Fruit fly (Drosophila melanogaster): ENCODE measurements around the gene CG33658.

Gene CG33658

DNA sequence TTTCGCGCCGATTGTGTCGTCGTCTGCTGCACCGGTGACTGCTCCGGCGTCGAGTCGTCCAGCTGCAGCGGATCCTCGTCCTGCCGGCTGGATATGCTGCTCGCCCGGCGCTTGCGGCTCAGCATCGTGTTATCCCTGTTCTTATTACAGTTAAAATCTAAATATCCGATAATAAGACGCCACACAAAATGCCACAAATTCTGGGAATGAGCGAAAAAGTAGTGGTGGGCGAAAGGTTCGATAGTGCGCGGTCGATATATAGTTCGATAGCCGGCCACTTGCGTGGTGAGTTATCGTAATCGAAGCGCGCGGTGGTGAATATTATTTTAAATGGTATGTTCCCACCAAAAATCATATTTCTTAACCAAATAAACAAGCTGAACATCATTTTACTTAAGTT, 35.9 kb downstream of the CG33658 start, which contains the start of gene polybromo (continued):
- TF ChIP-seq CG13287 (GFP tag; IDR thresholded peaks at IDR 0.05; ENCODE audit: partially characterized antibody) (peak; percentile 93), CG3407 (GFP tag; optimal IDR thresholded peaks at IDR 0.05) (no peak), pzg (GFP tag; optimal IDR thresholded peaks at IDR 0.05) (peak; percentile 80), CG34224 (GFP tag; IDR thresholded peaks at IDR 0.05; ENCODE audit: partially characterized antibody) (peak; percentile 89), Fer1 (GFP tag; optimal IDR thresholded peaks at IDR 0.05) (peak; percentile 13), CG9797 (GFP tag; optimal IDR thresholded peaks at IDR 0.05) (peak; percentile 41), CG7963 (GFP tag; IDR thresholded peaks at IDR 0.05; ENCODE audit: partially characterized antibody) (peak; percentile 75), BEAF-32 (GFP tag; optimal IDR thresholded peaks at IDR 0.05) (peak; percentile 76), unc-4 (GFP tag; IDR thresholded peaks at IDR 0.05; ENCODE audit: partially characterized antibody) (peak; percentile 94), Scr (GFP tag; IDR thresholded peaks at IDR 0.05; ENCODE audit: partially characterized antibody) (peak; percentile 90), CHES-1-like (GFP tag; optimal IDR thresholded peaks at IDR 0.05) (peak; percentile 1), Dbx (GFP tag; IDR thresholded peaks at IDR 0.05) (peak; percentile 16; the same call in 1 of the 3 replicates), mam (GFP tag; optimal IDR thresholded peaks at IDR 0.05) (no peak), kah (GFP tag; optimal IDR thresholded peaks at IDR 0.05) (no peak), jumu (GFP tag; optimal IDR thresholded peaks at IDR 0.05) (peak; percentile 30), CG15514 (GFP tag; optimal IDR thresholded peaks at IDR 0.05) (peak; percentile 77), HLH4C (GFP tag; IDR thresholded peaks at IDR 0.05; ENCODE audit: partially characterized antibody) (peak; percentile 83), HmgZ (tag; optimal IDR thresholded peaks at IDR 0.05) (peak; percentile 0), Med (GFP tag) (peak; percentile 85), Sin3A (optimal IDR thresholded peaks at IDR 0.05) (peak; percentile 59), row (GFP tag; IDR thresholded peaks at IDR 0.05) (peak; percentile 42; the same call in 2 of the 3 replicates), stwl (tag; optimal IDR thresholded peaks at IDR 0.05) (no peak), Bgb (GFP tag; IDR thresholded peaks at IDR 0.05; ENCODE audit: partially characterized antibody) (peak; percentile 90), vvl (GFP tag; IDR thresholded peaks at IDR 0.05) (peak; percentile 33), CG12104 (GFP tag; optimal IDR thresholded peaks at IDR 0.05) (no peak), hb (GFP tag; IDR thresholded peaks at IDR 0.05; ENCODE audit: partially characterized antibody) (peak; percentile 77; the same call in 1 of the 3 replicates), zen (tag; optimal IDR thresholded peaks at IDR 0.05) (no peak), trem (tag; optimal IDR thresholded peaks at IDR 0.05) (peak; percentile 51), NfI (GFP tag; optimal IDR thresholded peaks at IDR 0.05) (no peak), Hmr (GFP tag; optimal IDR thresholded peaks at IDR 0.05) (no peak)

- TF ChIP-seq Dek (tag; optimal IDR thresholded peaks at IDR 0.05) (no peak), ewg (GFP tag; optimal IDR thresholded peaks at IDR 0.05) (no peak), Lpt (GFP tag; optimal IDR thresholded peaks at IDR 0.05) (no peak), CG3726 (GFP tag; IDR thresholded peaks at IDR 0.05) (no peak), NFAT (GFP tag; IDR thresholded peaks at IDR 0.05) (no peak), maf-S (GFP tag; optimal IDR thresholded peaks at IDR 0.05) (no peak), crp (GFP tag; optimal IDR thresholded peaks at IDR 0.05) (no peak), lbe (GFP tag; optimal IDR thresholded peaks at IDR 0.05) (no peak), Dll (GFP tag; IDR thresholded peaks at IDR 0.05; ENCODE audit: partially characterized antibody) (no peak), so (GFP tag; IDR thresholded peaks at IDR 0.05) (0 out of 3 replicates have a peak, but pooled peaks have one; percentile 39), amos (GFP tag; IDR thresholded peaks at IDR 0.05; ENCODE audit: partially characterized antibody) (peak; percentile 16; the same call in 1 of the 2 replicates), CG18599 (GFP tag; optimal IDR thresholded peaks at IDR 0.05) (no peak), slbo (GFP tag; IDR thresholded peaks at IDR 0.05) (no peak), lmd (GFP tag; IDR thresholded peaks at IDR 0.05) (no peak), pfk (GFP tag; optimal IDR thresholded peaks at IDR 0.05) (no peak), CG3847 (GFP tag; IDR thresholded peaks at IDR 0.05) (no peak), CG10543 (GFP tag; optimal IDR thresholded peaks at IDR 0.05) (no peak), CG17359 (tag; optimal IDR thresholded peaks at IDR 0.05) (no peak), Fer1 (GFP tag; optimal IDR thresholded peaks at IDR 0.05) (no peak), kni (GFP tag; optimal IDR thresholded peaks at IDR 0.05) (no peak), CG6683 (GFP tag; optimal IDR thresholded peaks at IDR 0.05) (no peak)
Observed at dm6 chr3R:24799503-24799902, 41.5 kb downstream of the CG33658 start, which contains the start of gene Ude. Ude (minus strand) TSS chr3R:24799668.
